Fruit fly (Drosophila melanogaster) whole organism, embryonic: ENCODE measurements around the gene Mur2B.

ENCODE experiments used
- Atf3 ChIP-seq: fragments of 200-800 bp; sonication (Bioruptor generic); optimal IDR thresholded peaks from 3 replicates; lab custom pipeline; 2016; ENCODE audit warnings: missing biosample characterization, missing genetic modification characterization
- BEAF-32 ChIP-seq: fragments of 200-800 bp; sonication (Bioruptor generic); optimal IDR thresholded peaks from 3 replicates; lab custom pipeline; 2017; ENCODE audit warnings: missing biosample characterization, missing genetic modification characterization, mild to moderate bottlenecking, moderate library complexity, missing genetic modification reagents
- Bgb ChIP-seq: fragments of 200-800 bp; sonication (Bioruptor generic); IDR thresholded peaks from 2 replicates; pipeline ENCODE4 v1.3.6; 2022; ENCODE audit warnings: missing biosample characterization, missing genetic modification characterization; ENCODE audit not compliant: partially characterized antibody
- BtbVII ChIP-seq: fragments of 200-800 bp; sonication (Bioruptor generic); optimal IDR thresholded peaks from 3 replicates; lab custom pipeline; 2017; ENCODE audit warnings: missing biosample characterization, mild to moderate bottlenecking, missing genetic modification characterization
- CG11504 ChIP-seq: fragments of 200-800 bp; sonication (Bioruptor generic); optimal IDR thresholded peaks from 3 replicates; lab custom pipeline; 2019; ENCODE audit warnings: missing biosample characterization, mild to moderate bottlenecking, missing genetic modification characterization, moderate library complexity
- CG12236 ChIP-seq: fragments of 200-800 bp; sonication (Bioruptor generic); optimal IDR thresholded peaks from 2 replicates; lab custom pipeline; 2016; ENCODE audit warnings: missing biosample characterization, missing genetic modification characterization
- CG12942 ChIP-seq: fragments of 200-800 bp; sonication (Bioruptor generic); optimal IDR thresholded peaks from 3 replicates; lab custom pipeline; 2016; ENCODE audit warnings: missing biosample characterization, missing genetic modification characterization
- CG14667 ChIP-seq: fragments of 200-800 bp; sonication (Bioruptor generic); IDR thresholded peaks from 2 replicates; pipeline ENCODE4 v1.3.6; 2022; ENCODE audit warnings: missing biosample characterization, missing genetic modification characterization
- CG14710 ChIP-seq: fragments of 200-800 bp; sonication (Bioruptor generic); optimal IDR thresholded peaks from 3 replicates; lab custom pipeline; 2019; ENCODE audit warnings: missing biosample characterization, mild to moderate bottlenecking, missing genetic modification characterization, moderate library complexity
- CG14965 ChIP-seq: fragments of 200-800 bp; sonication (Bioruptor generic); optimal IDR thresholded peaks from 2 replicates; lab custom pipeline; 2016; ENCODE audit warnings: missing biosample characterization, missing genetic modification characterization, borderline replicate concordance
- CG15696 ChIP-seq: fragments of 200-800 bp; sonication (Bioruptor generic); optimal IDR thresholded peaks from 2 replicates; lab custom pipeline; 2019; ENCODE audit warnings: missing biosample characterization, mild to moderate bottlenecking, missing genetic modification characterization, moderate library complexity
- CG17385 ChIP-seq: fragments of 200-800 bp; sonication (Bioruptor generic); optimal IDR thresholded peaks from 3 replicates; lab custom pipeline; 2018; ENCODE audit warnings: missing biosample characterization, mild to moderate bottlenecking, missing genetic modification characterization
- CG33213 ChIP-seq: fragments of 200-800 bp; sonication (Bioruptor generic); optimal IDR thresholded peaks from 3 replicates; lab custom pipeline; 2016; ENCODE audit warnings: missing biosample characterization, missing genetic modification characterization
- CG3407 ChIP-seq: fragments of 200-800 bp; sonication (Bioruptor generic); optimal IDR thresholded peaks from 2 replicates; lab custom pipeline; 2018; ENCODE audit warnings: missing biosample characterization, mild to moderate bottlenecking, missing genetic modification characterization
- CG6175 ChIP-seq: fragments of 200-800 bp; sonication (Bioruptor generic); IDR thresholded peaks from 3 replicates; pipeline ENCODE4 v1.3.6; 2022; ENCODE audit warnings: missing biosample characterization, missing genetic modification characterization
- CG6813 ChIP-seq: fragments of 200-800 bp; sonication (Bioruptor generic); optimal IDR thresholded peaks from 2 replicates; lab custom pipeline; 2017; ENCODE audit warnings: missing biosample characterization, missing genetic modification characterization, mild to moderate bottlenecking, moderate library complexity, missing genetic modification reagents
- D19A ChIP-seq: fragments of 200-800 bp; optimal IDR thresholded peaks from 3 replicates; lab custom pipeline; 2019; ENCODE audit warnings: missing biosample characterization, mild to moderate bottlenecking, missing genetic modification characterization, moderate library complexity
- Dfd ChIP-seq, 2 experiments: fragments of >200 bp; optimal IDR thresholded peaks; 2 replicates each; lab custom pipeline; 2017; ENCODE audit warnings: missing biosample characterization in 2 of 2, missing genetic modification characterization in 2 of 2
- Doc3 ChIP-seq: fragments of 200-800 bp; sonication (Bioruptor generic); IDR thresholded peaks from 3 replicates; pipeline ENCODE4 v1.3.6; 2022; ENCODE audit warnings: missing biosample characterization, missing genetic modification characterization; ENCODE audit not compliant: partially characterized antibody
- Hmx ChIP-seq: fragments of 200-800 bp; sonication (Bioruptor generic); optimal IDR thresholded peaks from 2 replicates; lab custom pipeline; 2016; ENCODE audit warnings: missing biosample characterization, missing genetic modification characterization
- MBD-R2 ChIP-seq: fragments of 200-800 bp; sonication (Bioruptor generic); IDR thresholded peaks from 2 replicates; pipeline ENCODE4 v1.3.6; 2022; ENCODE audit warnings: missing biosample characterization, missing genetic modification characterization
- Myb ChIP-seq: fragments of 200-800 bp; sonication (Bioruptor generic); optimal IDR thresholded peaks from 2 replicates; lab custom pipeline; 2016; ENCODE audit warnings: missing biosample characterization, missing genetic modification characterization
- Poxn ChIP-seq: fragments of 200-800 bp; sonication (Bioruptor generic); IDR thresholded peaks from 2 replicates; pipeline ENCODE4 v1.3.6; 2022; ENCODE audit warnings: missing biosample characterization, missing genetic modification characterization
- Ravus ChIP-seq: fragments of 200-800 bp; sonication (Bioruptor generic); IDR thresholded peaks from 2 replicates; pipeline ENCODE4 v1.3.6; 2022; ENCODE audit warnings: missing biosample characterization, missing genetic modification characterization
- Scr ChIP-seq: fragments of 200-800 bp; sonication (Bioruptor generic); IDR thresholded peaks from 2 replicates; pipeline ENCODE4 v1.3.6; 2022; ENCODE audit warnings: missing biosample characterization, missing genetic modification characterization; ENCODE audit not compliant: partially characterized antibody
- Six4 ChIP-seq: fragments of 200-800 bp; sonication (Bioruptor generic); optimal IDR thresholded peaks from 2 replicates; lab custom pipeline; 2016; ENCODE audit warnings: missing biosample characterization, missing genetic modification characterization
- TFAM ChIP-seq: fragments of 200-800 bp; sonication (Bioruptor generic); optimal IDR thresholded peaks from 2 replicates; lab custom pipeline; 2017; ENCODE audit warnings: missing biosample characterization, missing genetic modification characterization, inconsistent platforms
- bcd ChIP-seq: fragments of 200-800 bp; sonication (Bioruptor generic); optimal IDR thresholded peaks from 2 replicates; lab custom pipeline; 2017; ENCODE audit warnings: missing biosample characterization, mild to moderate bottlenecking, missing genetic modification characterization
- cad ChIP-seq: fragments of >200 bp; optimal IDR thresholded peaks from 2 replicates; lab custom pipeline; 2017; ENCODE audit warnings: missing biosample characterization, missing genetic modification characterization
- crc ChIP-seq: fragments of 200-800 bp; sonication (Bioruptor generic); optimal IDR thresholded peaks from 2 replicates; lab custom pipeline; 2016; ENCODE audit warnings: missing biosample characterization, missing genetic modification characterization
- dan ChIP-seq: fragments of 200-800 bp; sonication (Bioruptor generic); IDR thresholded peaks from 2 replicates; pipeline ENCODE4 v1.3.6; 2022; ENCODE audit warnings: missing biosample characterization, missing genetic modification characterization
- emc ChIP-seq: fragments of 200-800 bp; sonication (Bioruptor generic); optimal IDR thresholded peaks from 2 replicates; lab custom pipeline; 2016; ENCODE audit warnings: missing biosample characterization, missing genetic modification characterization
- fd102C ChIP-seq: fragments of 200-800 bp; sonication (Bioruptor generic); optimal IDR thresholded peaks from 2 replicates; lab custom pipeline; 2018; ENCODE audit warnings: missing biosample characterization, mild to moderate bottlenecking, missing genetic modification characterization, moderate library complexity
- fd64A ChIP-seq: fragments of 200-800 bp; sonication (Bioruptor generic); optimal IDR thresholded peaks from 3 replicates; lab custom pipeline; 2018; ENCODE audit warnings: missing biosample characterization, mild to moderate bottlenecking, missing genetic modification characterization
- gce ChIP-seq: fragments of 200-800 bp; sonication (Bioruptor generic); IDR thresholded peaks from 3 replicates; pipeline ENCODE4 v1.3.6; 2022; ENCODE audit warnings: missing biosample characterization, missing genetic modification characterization
- grn ChIP-seq: fragments of 200-800 bp; sonication (Bioruptor generic); optimal IDR thresholded peaks from 3 replicates; lab custom pipeline; 2017; ENCODE audit warnings: missing biosample characterization, missing genetic modification characterization
- jing ChIP-seq: fragments of 200-800 bp; sonication (Bioruptor generic); optimal IDR thresholded peaks from 2 replicates; lab custom pipeline; 2018; ENCODE audit warnings: missing biosample characterization, mild to moderate bottlenecking, missing genetic modification characterization
- kah ChIP-seq: fragments of 200-800 bp; sonication (Bioruptor generic); optimal IDR thresholded peaks from 2 replicates; lab custom pipeline; 2018; ENCODE audit warnings: missing biosample characterization, mild to moderate bottlenecking, missing genetic modification characterization
- kay ChIP-seq: fragments of 200-800 bp; sonication (Bioruptor generic); optimal IDR thresholded peaks from 2 replicates; lab custom pipeline; 2016; ENCODE audit warnings: missing biosample characterization, missing genetic modification characterization
- mld ChIP-seq: fragments of 200-800 bp; sonication (Bioruptor generic); IDR thresholded peaks from 3 replicates; pipeline ENCODE4 v1.3.6; 2022; ENCODE audit warnings: missing biosample characterization, missing genetic modification characterization; ENCODE audit not compliant: partially characterized antibody
- nmo ChIP-seq: fragments of 200-800 bp; sonication (Bioruptor generic); optimal IDR thresholded peaks from 2 replicates; lab custom pipeline; 2018; ENCODE audit warnings: missing biosample characterization, mild to moderate bottlenecking, missing genetic modification characterization, moderate library complexity
- pan ChIP-seq, 4 experiments: fragments of >200 bp in 3 of 4; fragments of 200-800 bp in 1 of 4; sonication (Bioruptor generic) in 1 of 4; optimal IDR thresholded peaks in 3 of 4; IDR thresholded peaks in 1 of 4; 2 replicates each; pipeline versions ENCODE4 v1.3.6 to Lab custom; 2017 to 2022; ENCODE audit warnings: missing biosample characterization in 2 of 4, missing genetic modification characterization in 2 of 4, mixed read lengths in 1 of 4
- pum ChIP-seq: fragments of 200-800 bp; sonication (Bioruptor generic); optimal IDR thresholded peaks from 2 replicates; lab custom pipeline; 2016; ENCODE audit warnings: missing biosample characterization, missing genetic modification characterization
- ro ChIP-seq: fragments of 200-800 bp; sonication (Bioruptor generic); IDR thresholded peaks from 2 replicates; pipeline ENCODE4 v1.3.6; 2022; ENCODE audit warnings: missing biosample characterization, missing genetic modification characterization
- sim ChIP-seq: fragments of 200-800 bp; sonication (Bioruptor generic); IDR thresholded peaks from 2 replicates; pipeline ENCODE4 v1.3.6; 2022; ENCODE audit warnings: missing biosample characterization, missing genetic modification characterization
- slp2 ChIP-seq: fragments of 200-800 bp; sonication (Bioruptor generic); optimal IDR thresholded peaks from 2 replicates; lab custom pipeline; 2016; ENCODE audit warnings: missing biosample characterization, missing genetic modification characterization
- ssp ChIP-seq: fragments of 200-800 bp; sonication (Bioruptor generic); IDR thresholded peaks from 2 replicates; pipeline ENCODE4 v1.3.6; 2022; ENCODE audit warnings: missing biosample characterization, missing genetic modification characterization
- tll ChIP-seq, 2 experiments: fragments of 200-800 bp in 1 of 2; fragments of >200 bp in 1 of 2; sonication (Bioruptor generic) in 1 of 2; optimal IDR thresholded peaks; 2 replicates each; lab custom pipeline; 2017 to 2019; ENCODE audit warnings: missing biosample characterization in 2 of 2, missing genetic modification characterization in 2 of 2, mild to moderate bottlenecking in 1 of 2, moderate library complexity in 1 of 2
- vfl ChIP-seq: fragments of 200-800 bp; sonication (Bioruptor generic); optimal IDR thresholded peaks from 2 replicates; lab custom pipeline; 2016; ENCODE audit warnings: missing biosample characterization, missing genetic modification characterization
- wek ChIP-seq: fragments of 200-800 bp; sonication (Bioruptor generic); optimal IDR thresholded peaks from 3 replicates; lab custom pipeline; 2018; ENCODE audit warnings: missing biosample characterization, mild to moderate bottlenecking, missing genetic modification characterization, moderate library complexity

Gene Mur2B

DNA sequence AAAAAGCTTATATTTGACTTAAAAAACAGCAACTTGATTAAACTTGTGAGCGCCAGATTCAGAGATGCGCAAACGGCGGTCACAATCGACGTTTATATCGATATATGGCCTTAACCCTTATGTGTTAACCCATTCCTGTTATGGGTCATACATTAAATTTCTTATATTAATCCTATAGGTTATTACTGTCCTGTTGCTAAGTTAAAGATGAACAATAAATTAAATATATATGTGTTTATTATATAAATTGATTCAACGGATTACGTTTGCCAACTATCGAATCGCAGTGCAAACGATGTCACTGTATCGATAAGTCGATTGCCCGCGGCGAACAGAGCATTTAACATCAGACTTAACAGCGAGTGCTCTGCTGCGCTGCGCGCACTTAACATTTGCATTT, 626 bp upstream of the Mur2B start, which contains the start of the genes CG3740 and hfw (continued):
- TF ChIP-seq CG11504 (tag; lab: Kevin White, UChicago) (no peak), Myb (GFP tag; lab: Kevin White, UChicago) (no peak), kay (GFP tag; lab: Kevin White, UChicago) (peak; percentile 34), CG12942 (peak; percentile 66), dan (GFP tag; lab: Robert Waterston, UW) (no peak), cad (GFP tag; lab: Kevin White, UChicago) (no peak), fd102C (GFP tag; lab: Kevin White, UChicago) (no peak), CG3407 (peak; percentile 34), wek (GFP tag; lab: Kevin White, UChicago) (no peak), Six4 (GFP tag; lab: Kevin White, UChicago) (peak; percentile 16), Bgb (peak; percentile 82), CG15696 (tag; lab: Kevin White, UChicago) (peak; percentile 65), CG14710 (tag; lab: Kevin White, UChicago) (peak; percentile 72), emc (no peak), Ravus (GFP tag; lab: Robert Waterston, UW) (peak; percentile 12; the same call in 1 of the 2 replicates), CG6175 (GFP tag; lab: Robert Waterston, UW) (0 out of 3 replicates have a peak, but pooled peaks have one; percentile 35), Hmx (GFP tag; lab: Kevin White, UChicago) (no peak), CG33213 (GFP tag; lab: Kevin White, UChicago) (no peak), TFAM (no peak), Atf3 (GFP tag; lab: Kevin White, UChicago) (no peak), BtbVII (GFP tag; lab: Kevin White, UChicago) (no peak), jing (GFP tag; lab: Kevin White, UChicago) (no peak), Poxn (GFP tag; lab: Robert Waterston, UW) (no peak), D19A (tag; lab: Kevin White, UChicago) (no peak), crc (no peak), kah (no peak), vfl (GFP tag; lab: Kevin White, UChicago) (no peak), Scr (GFP tag; lab: Robert Waterston, UW) (peak; percentile 95), ro (0 out of 2 replicates have a peak, but pooled peaks have one; percentile 22), CG6813 (GFP tag; lab: Kevin White, UChicago) (no peak), grn (no peak), ssp (GFP tag; lab: Robert Waterston, UW) (peak; percentile 74), gce (GFP tag; lab: Robert Waterston, UW) (no peak), Doc3 (GFP tag; lab: Robert Waterston, UW) (peak; percentile 85), CG14965 (no peak), CG12236 (no peak), CG14667 (GFP tag; lab: Robert Waterston, UW) (peak; percentile 69), sim (GFP tag; lab: Robert Waterston, UW) (no peak), Dfd (GFP tag; optimal IDR thresholded peaks at IDR 0.05; lab: Kevin White, UChicago) (no peak), bcd (GFP tag; lab: Kevin White, UChicago) (peak; percentile 76), MBD-R2 (GFP tag; lab: Robert Waterston, UW) (peak; percentile 57), pum (GFP tag; lab: Kevin White, UChicago) (peak; percentile 2), tll (GFP tag; optimal IDR thresholded peaks at IDR 0.05; lab: Kevin White, UChicago) (no peak), fd64A (no peak), mld (GFP tag; lab: Robert Waterston, UW) (peak; percentile 52; the same call in 1 of the 3 replicates), pan (optimal IDR thresholded peaks at IDR 0.05; lab: Kevin White, UChicago) (no peak), pan (GFP tag; optimal IDR thresholded peaks at IDR 0.05 in 1 of 2, IDR thresholded peaks at IDR 0.05 in 1 of 2) (peak in 1 of 2 experiments; percentile 72), slp2 (GFP tag; lab: Kevin White, UChicago) (no peak), CG17385 (GFP tag; lab: Kevin White, UChicago) (peak; percentile 42), BEAF-32 (GFP tag; lab: Kevin White, UChicago) (peak; percentile 92), nmo (GFP tag; lab: Kevin White, UChicago) (peak; percentile 85)
